Worm (Caenorhabditis elegans) whole organism, late embryonic: ENCODE results near the gene C31E10.11.

Experiments
- ceh-22 ChIP-seq: sonication (generic microtip); optimal IDR thresholded peaks from 2 replicates; lab custom pipeline; 2017; ENCODE audit warnings: missing biosample characterization, missing genetic modification characterization
- elt-2 ChIP-seq: sonication (generic microtip); optimal IDR thresholded peaks from 2 replicates; lab custom pipeline; 2016; ENCODE audit warnings: missing genetic modification reagents, missing genetic modification characterization, missing compliant biosample characterization

DNA sequence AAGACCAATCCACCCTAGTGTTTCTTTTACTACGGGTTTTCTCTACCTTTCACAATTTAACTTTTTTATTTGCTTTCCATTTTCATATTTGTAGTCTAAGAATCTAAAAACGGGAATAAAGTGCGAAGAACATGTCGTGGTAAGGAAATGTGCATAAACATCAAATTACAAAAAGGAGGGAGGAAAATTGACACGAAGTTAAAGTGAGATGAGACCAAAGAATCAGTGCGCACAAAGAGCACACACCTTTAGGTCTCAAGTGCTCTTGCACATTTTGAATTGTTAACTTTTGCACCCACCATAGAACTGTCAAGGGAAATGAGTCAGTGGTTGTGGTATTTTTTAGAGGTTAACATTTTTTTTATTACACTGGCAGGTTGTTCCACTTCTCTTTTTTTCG is 39.9 kb upstream of the C31E10.11 start:
- TF ChIP-seq ceh-22 (no peak), elt-2 (tag; lab: Kevin White, UChicago) (no peak)
